Fruit fly (Drosophila melanogaster) whole organism, adult: ENCODE results near the gene Obp99b.

ENCODE experiments used
- CG11617 ChIP-seq: fragments of 200-800 bp; sonication (Bioruptor generic); optimal IDR thresholded peaks from 2 replicates; lab custom pipeline; 2017; ENCODE audit warnings: mild to moderate bottlenecking, missing biosample characterization, missing genetic modification reagents, missing genetic modification characterization
- CG5204 ChIP-seq: fragments of 200-800 bp; sonication (Bioruptor generic); optimal IDR thresholded peaks from 2 replicates; lab custom pipeline; 2016; ENCODE audit warnings: missing biosample characterization, missing genetic modification characterization
- CG7101 ChIP-seq: fragments of 200-800 bp; sonication (Bioruptor generic); optimal IDR thresholded peaks from 2 replicates; lab custom pipeline; 2018; ENCODE audit warnings: missing biosample characterization, mild to moderate bottlenecking, missing genetic modification characterization, moderate library complexity
- kay ChIP-seq: fragments of 200-800 bp; sonication (Bioruptor generic); peaks from one replicate; lab custom pipeline; 2016; ENCODE audit warnings: missing biosample characterization, missing genetic modification characterization, borderline replicate concordance

- TF ChIP-seq CG11617 (GFP tag; lab: Kevin White, UChicago) (peak; percentile 61), kay (GFP tag; lab: Kevin White, UChicago) (no peak), CG7101 (tag; lab: Kevin White, UChicago) (peak; percentile 71), CG5204 (no peak)
These were observed 21.2 kb upstream of the Obp99b start, which contains the start of gene Gnpnat for dm6 chr3R:29737891-29738290.
